Worm (Caenorhabditis elegans) whole organism, mixed stage, embryonic: ENCODE results near the gene C12D5.9.
A peak's percentile ranks its signal among the peaks of the same experiment; 100 is the strongest.

Experiments used
- ces-1 ChIP-seq: fragments of 150-350 bp; optimal IDR thresholded peaks from 2 replicates; lab custom pipeline; 2014; ENCODE audit warnings: missing biosample characterization, missing genetic modification reagents, missing genetic modification characterization
- nhr-76 ChIP-seq: sonication (generic microtip); optimal IDR thresholded peaks from 2 replicates; lab custom pipeline; 2017; ENCODE audit warnings: missing biosample characterization, missing genetic modification characterization

- no peak for TF ChIP-seq nhr-76 (tag; lab: Kevin White, UChicago)
- TF ChIP-seq ces-1 (GFP tag; lab: Kevin White, UChicago): peak; percentile 93
Measured at ce11 chrV:7728003-7728678, 38.4 kb upstream of the C12D5.9 start.
